Fruit fly (Drosophila melanogaster) whole organism, pupa: Measurements from ENCODE around the gene CrebA.

Experiments used
- CG4496 ChIP-seq: fragments of 200-800 bp; sonication (Bioruptor generic); IDR thresholded peaks from 3 replicates; pipeline ENCODE4 v1.3.6; 2022; ENCODE audit warnings: missing biosample characterization, missing genetic modification characterization
- CG9948 ChIP-seq: fragments of 200-800 bp; sonication (Bioruptor generic); optimal IDR thresholded peaks from 2 replicates; lab custom pipeline; 2018; ENCODE audit warnings: missing biosample characterization, mild to moderate bottlenecking, missing genetic modification characterization, moderate library complexity
- EcR ChIP-seq: fragments of 200-800 bp; sonication (Bioruptor generic); optimal IDR thresholded peaks from 3 replicates; lab custom pipeline; 2019; ENCODE audit warnings: missing biosample characterization, missing genetic modification characterization, mild to moderate bottlenecking, moderate library complexity, missing genetic modification reagents
- Ets98B ChIP-seq: fragments of 200-800 bp; sonication (Bioruptor generic); IDR thresholded peaks from 2 replicates; pipeline ENCODE4 v1.3.6; 2022; ENCODE audit warnings: missing biosample characterization, missing genetic modification characterization
- Pif1A ChIP-seq: fragments of 200-800 bp; sonication (Bioruptor generic); optimal IDR thresholded peaks from 3 replicates; lab custom pipeline; 2016; ENCODE audit warnings: missing biosample characterization, missing genetic modification characterization
- fd96Ca ChIP-seq: fragments of 200-800 bp; sonication (Bioruptor generic); IDR thresholded peaks from 3 replicates; pipeline ENCODE4 v1.3.6; 2022; ENCODE audit warnings: missing biosample characterization, missing genetic modification characterization

DNA sequence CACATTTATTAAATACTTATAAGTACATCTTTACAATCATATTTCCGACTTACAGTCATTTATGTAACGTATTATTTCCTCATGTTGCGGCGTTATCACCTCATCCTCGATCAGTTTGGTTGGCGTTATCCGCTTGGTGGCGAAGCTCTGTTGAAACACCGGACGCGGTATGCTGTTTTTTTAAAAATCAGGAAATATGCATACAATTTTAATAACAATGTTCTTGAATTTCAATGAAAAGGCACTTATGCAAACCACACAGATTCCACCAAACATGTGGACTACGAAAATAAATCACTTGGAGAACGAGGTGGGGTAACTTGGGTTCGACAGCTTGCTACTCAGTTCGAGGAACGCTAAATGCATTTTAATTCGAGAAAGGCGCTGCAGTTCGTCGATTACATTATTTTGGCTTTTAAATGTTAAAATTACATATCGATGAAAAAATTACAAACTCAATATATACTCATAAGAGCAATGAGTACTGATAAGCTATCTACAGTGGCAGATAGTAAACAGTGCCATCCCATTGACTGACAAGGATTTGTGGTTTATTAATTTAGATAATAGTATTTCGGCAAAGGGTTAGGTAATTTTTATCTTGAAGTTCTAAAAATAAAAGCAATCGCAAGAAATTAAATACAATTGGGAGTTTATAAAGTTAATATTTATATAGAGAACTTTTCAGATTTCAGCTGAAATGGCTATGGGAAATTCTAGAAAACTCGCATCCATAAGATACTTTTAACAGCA lies 28.8 kb upstream of the CrebA start:
- TF ChIP-seq CG9948 (no peak), CG4496 (no peak), Ets98B (GFP tag; lab: Robert Waterston, UW) (no peak), Pif1A (GFP tag; lab: Kevin White, UChicago) (no peak), EcR (GFP tag; lab: Kevin White, UChicago) (no peak), fd96Ca (no peak)
